Worm (Caenorhabditis elegans) whole organism, L2 larva: ENCODE results near the gene xpo-1.

Source experiments
- F13H6.1 ChIP-seq: sonication (generic microtip); optimal IDR thresholded peaks from 2 replicates; lab custom pipeline; 2016; ENCODE audit warnings: missing genetic modification characterization, missing compliant biosample characterization
- R02D3.7 ChIP-seq: fragments of 150-350 bp; optimal IDR thresholded peaks from 2 replicates; lab custom pipeline; 2014; ENCODE audit warnings: missing biosample characterization, missing genetic modification characterization
- Y55F3AM.14 ChIP-seq: fragments of 200-800 bp; sonication (Bioruptor generic); optimal IDR thresholded peaks from 2 replicates; lab custom pipeline; 2018; ENCODE audit warnings: mild to moderate bottlenecking, missing genetic modification characterization, missing compliant biosample characterization
- alr-1 ChIP-seq: fragments of 150-350 bp; optimal IDR thresholded peaks from 2 replicates; lab custom pipeline; 2014; ENCODE audit warnings: missing biosample characterization, missing genetic modification characterization
- blmp-1 ChIP-seq: sonication (generic microtip); optimal IDR thresholded peaks from 2 replicates; lab custom pipeline; 2017; ENCODE audit warnings: missing genetic modification characterization, mild to moderate bottlenecking, missing compliant biosample characterization, antibody characterized with exemption, moderate library complexity; ENCODE audit not compliant: insufficient read depth
- ceh-82 ChIP-seq: fragments of 150-350 bp; optimal IDR thresholded peaks from 2 replicates; lab custom pipeline; 2014; ENCODE audit warnings: missing biosample characterization, missing genetic modification characterization
- crh-2 ChIP-seq: sonication (generic microtip); optimal IDR thresholded peaks from 2 replicates; lab custom pipeline; 2017; ENCODE audit warnings: missing biosample characterization, missing genetic modification characterization
- dmd-4 ChIP-seq: sonication (generic microtip); optimal IDR thresholded peaks from 2 replicates; lab custom pipeline; 2017; ENCODE audit warnings: missing biosample characterization, missing genetic modification characterization
- egl-27 ChIP-seq: sonication (generic microtip); optimal IDR thresholded peaks from 3 replicates; lab custom pipeline; 2017; ENCODE audit warnings: missing biosample characterization, missing genetic modification reagents, missing genetic modification characterization
- elt-1 ChIP-seq: fragments of 150-350 bp; optimal IDR thresholded peaks from 2 replicates; lab custom pipeline; 2014; ENCODE audit warnings: missing biosample characterization, missing genetic modification characterization
- elt-3 ChIP-seq: sonication (generic microtip); optimal IDR thresholded peaks from 2 replicates; lab custom pipeline; 2017; ENCODE audit warnings: missing biosample characterization, missing genetic modification characterization
- fos-1 ChIP-seq: fragments of 150-350 bp; optimal IDR thresholded peaks from 2 replicates; lab custom pipeline; 2014; ENCODE audit warnings: missing biosample characterization, missing genetic modification characterization
- gmeb-1 ChIP-seq: fragments of 150-350 bp; optimal IDR thresholded peaks from 2 replicates; lab custom pipeline; 2014; ENCODE audit warnings: missing biosample characterization, missing genetic modification characterization
- lin-11 ChIP-seq: fragments of 150-350 bp; sonication (generic microtip); optimal IDR thresholded peaks from 2 replicates; lab custom pipeline; 2014; ENCODE audit warnings: missing biosample characterization, missing genetic modification characterization, inconsistent platforms, mixed read lengths
- lin-13 ChIP-seq: fragments of 150-350 bp; optimal IDR thresholded peaks from 2 replicates; lab custom pipeline; 2014; ENCODE audit warnings: missing biosample characterization, missing genetic modification reagents, missing genetic modification characterization
- lin-39 ChIP-seq: fragments of 150-350 bp; optimal IDR thresholded peaks from 2 replicates; lab custom pipeline; 2014; ENCODE audit warnings: missing biosample characterization, missing genetic modification reagents, missing genetic modification characterization
- lsy-2 ChIP-seq, 2 experiments: fragments of 150-350 bp in 1 of 2; sonication (generic microtip) in 1 of 2; optimal IDR thresholded peaks; 2 replicates each; lab custom pipeline; 2014 to 2017; ENCODE audit warnings: missing biosample characterization in 2 of 2, missing genetic modification characterization in 2 of 2
- mab-5 ChIP-seq: fragments of 150-350 bp; optimal IDR thresholded peaks from 2 replicates; lab custom pipeline; 2014; ENCODE audit warnings: missing biosample characterization, missing genetic modification characterization
- nhr-10 ChIP-seq: sonication (generic microtip); optimal IDR thresholded peaks from 2 replicates; lab custom pipeline; 2017; ENCODE audit warnings: missing biosample characterization, missing genetic modification characterization
- nhr-11 ChIP-seq: fragments of 150-350 bp; optimal IDR thresholded peaks from 2 replicates; lab custom pipeline; 2014; ENCODE audit warnings: missing biosample characterization, missing genetic modification characterization
- nhr-129 ChIP-seq: fragments of 150-350 bp; optimal IDR thresholded peaks from 2 replicates; lab custom pipeline; 2014; ENCODE audit warnings: missing biosample characterization, missing genetic modification characterization
- nhr-23 ChIP-seq: fragments of 150-350 bp; optimal IDR thresholded peaks from 2 replicates; lab custom pipeline; 2014; ENCODE audit warnings: missing biosample characterization, missing genetic modification reagents, missing genetic modification characterization
- nhr-237 ChIP-seq: fragments of 150-350 bp; optimal IDR thresholded peaks from 2 replicates; lab custom pipeline; 2014; ENCODE audit warnings: missing biosample characterization, missing genetic modification characterization
- nhr-25 ChIP-seq: fragments of 150-350 bp; sonication (generic microtip); optimal IDR thresholded peaks from 3 replicates; lab custom pipeline; 2014; ENCODE audit warnings: missing biosample characterization, missing genetic modification characterization
- nhr-6 ChIP-seq: fragments of 150-350 bp; optimal IDR thresholded peaks from 2 replicates; lab custom pipeline; 2014; ENCODE audit warnings: missing biosample characterization, missing genetic modification characterization
- nhr-77 ChIP-seq: fragments of 150-350 bp; optimal IDR thresholded peaks from 2 replicates; lab custom pipeline; 2014; ENCODE audit warnings: missing biosample characterization, missing genetic modification characterization
- sem-4 ChIP-seq: fragments of 150-350 bp; optimal IDR thresholded peaks from 2 replicates; lab custom pipeline; 2014; ENCODE audit warnings: missing biosample characterization, missing genetic modification reagents, missing genetic modification characterization
- sma-3 ChIP-seq: sonication (generic microtip); optimal IDR thresholded peaks from 2 replicates; lab custom pipeline; 2016; ENCODE audit warnings: missing genetic modification reagents, missing genetic modification characterization, missing compliant biosample characterization
- sma-9 ChIP-seq, 2 experiments: fragments of 150-350 bp in 1 of 2; sonication (generic microtip) in 1 of 2; optimal IDR thresholded peaks; 2 replicates each; lab custom pipeline; 2014 to 2016; ENCODE audit warnings: missing genetic modification characterization in 2 of 2, mild to moderate bottlenecking in 1 of 2, missing biosample characterization in 1 of 2, missing compliant biosample characterization in 1 of 2, missing genetic modification reagents in 1 of 2, moderate library complexity in 1 of 2
- unc-39 ChIP-seq: fragments of 150-350 bp; optimal IDR thresholded peaks from 2 replicates; lab custom pipeline; 2014; ENCODE audit warnings: missing biosample characterization, missing genetic modification characterization
- unc-55 ChIP-seq: fragments of 150-350 bp; sonication (generic microtip); optimal IDR thresholded peaks from 3 replicates; lab custom pipeline; 2014; ENCODE audit warnings: missing biosample characterization, missing genetic modification reagents, missing genetic modification characterization
- unc-62 ChIP-seq: fragments of 150-350 bp; optimal IDR thresholded peaks from 2 replicates; lab custom pipeline; 2014; ENCODE audit warnings: missing biosample characterization, missing genetic modification reagents, missing genetic modification characterization
- zag-1 ChIP-seq: fragments of 150-350 bp; optimal IDR thresholded peaks from 2 replicates; lab custom pipeline; 2014; ENCODE audit warnings: missing biosample characterization, missing genetic modification characterization
- ztf-1 ChIP-seq: fragments of 200-800 bp; sonication (Bioruptor generic); conservative IDR thresholded peaks from 2 replicates; pipeline ENCODE4 v1.3.6; 2022; ENCODE audit warnings: missing genetic modification characterization, missing compliant biosample characterization
- ztf-4 ChIP-seq: fragments of 150-350 bp; optimal IDR thresholded peaks from 2 replicates; lab custom pipeline; 2014; ENCODE audit warnings: missing biosample characterization, missing genetic modification characterization

xpo-1 gene

DNA sequence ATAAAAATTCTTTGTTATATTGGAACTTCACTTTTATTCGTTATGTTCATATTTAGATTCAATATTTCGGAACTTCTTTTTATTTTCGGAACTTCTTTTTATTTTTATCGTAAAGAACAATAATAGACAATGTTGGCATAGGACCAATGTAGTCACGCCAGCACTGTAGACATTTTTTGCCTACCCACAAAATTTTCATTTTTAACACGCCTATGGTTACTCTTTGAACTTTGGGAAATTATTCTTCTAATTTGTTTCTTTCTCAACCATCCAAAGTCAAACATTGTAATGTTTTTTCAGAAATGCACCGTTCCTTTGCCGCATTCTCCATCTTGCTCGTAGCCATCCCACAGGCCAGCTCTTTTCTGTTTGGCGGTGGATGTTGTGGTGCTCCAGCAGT lies 19.7 kb upstream of the xpo-1 start, which contains the start of gene C26F1.1:
Gene C26F1.1, plus strand, starts transcription at position 301 of the 400 bp plus-strand sequence.
- TF ChIP-seq lsy-2 (tag; optimal IDR thresholded peaks at IDR 0.05; lab: Kevin White, UChicago), result no peak
- TF ChIP-seq mab-5 (tag; lab: Kevin White, UChicago), result no peak
- no peak for TF ChIP-seq F13H6.1 (tag; lab: Kevin White, UChicago)
- no peak for TF ChIP-seq zag-1 (tag; lab: Kevin White, UChicago)
- TF ChIP-seq unc-55 (GFP tag; lab: Kevin White, UChicago), result no peak
- no peak for TF ChIP-seq nhr-23 (tag; lab: Kevin White, UChicago)
- TF ChIP-seq sem-4 (tag; lab: Kevin White, UChicago), result no peak
- TF ChIP-seq dmd-4 (tag; lab: Kevin White, UChicago), result no peak
- no peak for TF ChIP-seq R02D3.7 (tag; lab: Kevin White, UChicago)
- no peak for TF ChIP-seq lin-11 (tag; lab: Kevin White, UChicago)
- no peak for TF ChIP-seq sma-3 (GFP tag; lab: Kevin White, UChicago)

- no peak for TF ChIP-seq unc-39 (tag; lab: Kevin White, UChicago)
- no peak for TF ChIP-seq ztf-1 (GFP tag; lab: Robert Waterston, UW)
- TF ChIP-seq lin-11 (tag; lab: Kevin White, UChicago), result no peak
- no peak for TF ChIP-seq R02D3.7 (tag; lab: Kevin White, UChicago)
- no peak for TF ChIP-seq nhr-237 (tag; lab: Kevin White, UChicago)
- no peak for TF ChIP-seq ztf-4
- no peak for TF ChIP-seq nhr-11
- TF ChIP-seq nhr-23 (tag; lab: Kevin White, UChicago), result no peak
- TF ChIP-seq unc-62, result no peak
- no peak for TF ChIP-seq egl-27 (tag; lab: Kevin White, UChicago)
- TF ChIP-seq elt-1, result no peak
- no peak for TF ChIP-seq nhr-129 (tag; lab: Kevin White, UChicago)
- no peak for TF ChIP-seq nhr-77 (tag; lab: Kevin White, UChicago)
- no peak for TF ChIP-seq alr-1 (tag; lab: Kevin White, UChicago)
- no peak for TF ChIP-seq lin-13 (GFP tag; lab: Kevin White, UChicago)
- no peak for TF ChIP-seq F13H6.1 (tag; lab: Kevin White, UChicago)
- TF ChIP-seq, all 48 proteins: peak for 0
These were observed 19.0 kb upstream of the xpo-1 start for ce11 chrV:7785885-7786284.

DNA sequence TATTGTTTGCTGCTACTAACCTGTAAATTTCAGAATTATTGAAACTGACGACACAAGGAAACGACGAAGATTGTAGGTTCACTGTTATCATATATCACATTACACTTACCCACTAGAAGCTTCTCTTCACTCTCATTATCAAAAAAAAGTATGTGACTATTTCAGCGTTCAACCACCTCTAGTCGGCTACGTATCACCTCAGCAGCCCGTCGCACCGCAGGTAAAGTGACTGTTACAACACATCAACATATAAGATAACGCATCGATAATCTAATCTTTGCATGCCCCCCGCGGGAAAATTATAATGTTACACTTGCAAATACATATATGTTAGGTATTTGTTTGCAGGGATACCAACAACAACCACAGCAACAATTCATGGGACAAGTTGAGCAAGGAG lies 18.2 kb upstream of the xpo-1 start:
- TF ChIP-seq alr-1 (tag; lab: Kevin White, UChicago), result no peak
- peak; percentile 82 for TF ChIP-seq fos-1 (tag; lab: Kevin White, UChicago)
- TF ChIP-seq sma-9 (GFP tag; optimal IDR thresholded peaks at IDR 0.05; lab: Kevin White, UChicago), result peak; percentile 4
- TF ChIP-seq sma-9 (tag; optimal IDR thresholded peaks at IDR 0.05; lab: Kevin White, UChicago), result no peak

DNA sequence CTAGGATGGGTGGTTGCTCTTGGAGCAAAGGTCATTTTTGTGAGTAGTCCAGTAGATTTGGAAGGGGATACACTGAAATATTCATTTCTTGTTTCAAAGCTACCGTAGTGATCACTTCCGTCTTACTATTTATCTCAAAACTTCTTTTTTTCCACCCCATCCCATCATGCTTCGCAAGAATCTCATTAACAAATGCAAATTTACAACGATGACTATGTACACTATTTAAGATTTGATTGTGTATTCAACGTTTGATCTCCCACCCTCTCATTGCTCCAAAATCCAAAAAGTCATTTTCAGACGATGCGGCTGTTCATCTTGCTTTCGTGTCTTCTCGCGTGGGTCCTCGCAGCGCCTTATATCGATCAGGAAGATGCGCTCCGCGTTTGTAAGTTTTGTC lies 11.8 kb upstream of the xpo-1 start, which contains the start of gene flp-21:
Gene flp-21, plus strand, starts transcription at position 301 of the 400 bp plus-strand sequence.
- no peak for TF ChIP-seq crh-2 (tag; lab: Kevin White, UChicago)
- no peak for TF ChIP-seq nhr-6
- TF ChIP-seq sma-9 (GFP tag; optimal IDR thresholded peaks at IDR 0.05; lab: Kevin White, UChicago), result no peak
- no peak for TF ChIP-seq sma-9 (tag; optimal IDR thresholded peaks at IDR 0.05; lab: Kevin White, UChicago)
- no peak for TF ChIP-seq gmeb-1 (tag; lab: Kevin White, UChicago)
- TF ChIP-seq ztf-1 (GFP tag; lab: Robert Waterston, UW), result no peak
- TF ChIP-seq lin-39, result no peak
- TF ChIP-seq sma-3 (GFP tag; lab: Kevin White, UChicago), result no peak
- TF ChIP-seq nhr-25 (tag; lab: Kevin White, UChicago), result no peak

DNA sequence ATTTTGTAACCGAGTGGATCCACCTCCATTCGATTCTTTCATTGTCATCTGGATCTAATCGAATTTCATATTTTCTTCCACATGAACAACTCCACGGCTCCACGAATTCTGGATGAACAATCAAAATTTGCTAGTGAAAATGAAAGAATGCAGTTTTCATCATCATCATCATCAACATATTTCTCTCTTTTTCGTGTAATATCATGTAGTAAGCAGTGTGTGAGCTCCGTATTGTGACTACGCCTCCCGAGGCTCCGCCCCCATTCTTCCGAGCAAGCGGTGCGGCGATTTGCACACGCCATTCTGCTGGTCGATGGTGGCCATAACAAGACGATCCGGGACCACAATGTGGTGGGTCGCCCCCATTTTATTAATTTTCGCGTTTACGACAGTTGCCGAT lies 6.8 kb upstream of the xpo-1 start, which contains the start of gene ZK742.7:
Gene ZK742.7, plus strand, starts transcription at position 301 of the 400 bp plus-strand sequence.
- TF ChIP-seq gmeb-1 (tag; lab: Kevin White, UChicago), result no peak
- no peak for TF ChIP-seq blmp-1 (tag; lab: Kevin White, UChicago)
- no peak for TF ChIP-seq sma-9 (GFP tag; optimal IDR thresholded peaks at IDR 0.05; lab: Kevin White, UChicago)
- TF ChIP-seq sma-9 (tag; optimal IDR thresholded peaks at IDR 0.05; lab: Kevin White, UChicago), result no peak
- no peak for TF ChIP-seq egl-27 (tag; lab: Kevin White, UChicago)
- TF ChIP-seq sma-3 (GFP tag; lab: Kevin White, UChicago), result no peak
- no peak for TF ChIP-seq nhr-11
- TF ChIP-seq unc-39 (tag; lab: Kevin White, UChicago), result no peak
- no peak for TF ChIP-seq dmd-4 (tag; lab: Kevin White, UChicago)
- no peak for TF ChIP-seq nhr-10 (tag; lab: Kevin White, UChicago)
- TF ChIP-seq ceh-82 (tag; lab: Kevin White, UChicago), result no peak
- TF ChIP-seq mab-5 (tag; lab: Kevin White, UChicago), result no peak
- no peak for TF ChIP-seq zag-1 (tag; lab: Kevin White, UChicago)
- no peak for TF ChIP-seq ztf-1 (GFP tag; lab: Robert Waterston, UW)
- TF ChIP-seq elt-1, result no peak
- TF ChIP-seq elt-3 (tag; lab: Kevin White, UChicago), result no peak
- TF ChIP-seq nhr-77 (tag; lab: Kevin White, UChicago), result no peak
- no peak for TF ChIP-seq nhr-129 (tag; lab: Kevin White, UChicago)
- TF ChIP-seq Y55F3AM.14 (GFP tag; lab: Kevin White, UChicago), result no peak
- TF ChIP-seq, all 48 proteins: peak for 0
